Worm (Caenorhabditis elegans): ENCODE results near the gene W09G12.8.
A peak's percentile ranks its signal among the peaks of the same experiment; 100 is the strongest.

W09G12.8 gene

ce11 chrIV:1239686-1240085 is 13.7 kb downstream of the W09G12.8 start, which contains the start of gene F38A1.8 (continued):
- TF ChIP-seq alr-1 (tag; optimal IDR thresholded peaks at IDR 0.05) (no peak), peb-1 (tag; optimal IDR thresholded peaks at IDR 0.05) (no peak), dmd-4 (tag; optimal IDR thresholded peaks at IDR 0.05) (no peak), nhr-12 (tag; optimal IDR thresholded peaks at IDR 0.05) (no peak), ceh-82 (tag; optimal IDR thresholded peaks at IDR 0.05) (no peak), lin-13 (GFP tag; optimal IDR thresholded peaks at IDR 0.05) (no peak), skn-1 (tag; optimal IDR thresholded peaks at IDR 0.05) (no peak), sem-4 (tag; optimal IDR thresholded peaks at IDR 0.05) (no peak), nhr-129 (tag; optimal IDR thresholded peaks at IDR 0.05) (peak; percentile 65), ceh-16 (tag; optimal IDR thresholded peaks at IDR 0.05) (peak; percentile 5), gmeb-1 (tag; optimal IDR thresholded peaks at IDR 0.05) (peak; percentile 93), nhr-21 (tag; optimal IDR thresholded peaks at IDR 0.05) (peak; percentile 33), nhr-6 (tag; optimal IDR thresholded peaks at IDR 0.05) (no peak), fos-1 (tag; optimal IDR thresholded peaks at IDR 0.05) (peak; percentile 3), egl-27 (tag; optimal IDR thresholded peaks at IDR 0.05) (no peak), unc-39 (tag; optimal IDR thresholded peaks at IDR 0.05) (no peak), sma-3 (GFP tag; optimal IDR thresholded peaks at IDR 0.05) (peak; percentile 29), C34F6.9 (tag; optimal IDR thresholded peaks at IDR 0.05) (no peak), crh-2 (tag; optimal IDR thresholded peaks at IDR 0.05) (peak; percentile 82)

- no peak for TF ChIP-seq snpc-4 (tag; optimal IDR thresholded peaks at IDR 0.05)
- no peak for TF ChIP-seq elt-3 (tag; optimal IDR thresholded peaks at IDR 0.05)
- TF ChIP-seq lin-13 (GFP tag; optimal IDR thresholded peaks at IDR 0.05): no peak
- TF ChIP-seq elt-1 (tag; optimal IDR thresholded peaks at IDR 0.05): no peak
- no peak for TF ChIP-seq alr-1 (tag; optimal IDR thresholded peaks at IDR 0.05)
- TF ChIP-seq sem-4 (tag; optimal IDR thresholded peaks at IDR 0.05): no peak
- no peak for TF ChIP-seq nhr-21 (tag; optimal IDR thresholded peaks at IDR 0.05)
- no peak for TF ChIP-seq peb-1 (tag; optimal IDR thresholded peaks at IDR 0.05)
- TF ChIP-seq R02D3.7 (tag; optimal IDR thresholded peaks at IDR 0.05): no peak
- TF ChIP-seq lsy-2 (tag; optimal IDR thresholded peaks at IDR 0.05): no peak
- TF ChIP-seq mdl-1 (tag; optimal IDR thresholded peaks at IDR 0.05): no peak
- no peak for TF ChIP-seq aly-2 (tag; optimal IDR thresholded peaks at IDR 0.05)
- no peak for TF ChIP-seq nhr-11 (tag; optimal IDR thresholded peaks at IDR 0.05)
- no peak for TF ChIP-seq unc-62 (GFP tag; optimal IDR thresholded peaks at IDR 0.05)
- TF ChIP-seq skn-1 (tag; optimal IDR thresholded peaks at IDR 0.05): no peak
- no peak for TF ChIP-seq unc-55 (GFP tag; optimal IDR thresholded peaks at IDR 0.05)
- no peak for TF ChIP-seq nhr-12 (tag; optimal IDR thresholded peaks at IDR 0.05)
Observed at ce11 chrIV:1243295-1243694, 17.3 kb downstream of the W09G12.8 start, which contains the start of gene F38A1.15. TSS of gene F38A1.15 (minus strand) at chrIV:1243395.

- TF ChIP-seq aly-2 (tag; optimal IDR thresholded peaks at IDR 0.05) (no peak), nhr-77 (tag; optimal IDR thresholded peaks at IDR 0.05) (no peak), blmp-1 (tag; optimal IDR thresholded peaks at IDR 0.05; ENCODE audit: insufficient read depth) (no peak), nhr-6 (tag; optimal IDR thresholded peaks at IDR 0.05) (no peak), nhr-11 (tag; optimal IDR thresholded peaks at IDR 0.05) (no peak), lin-13 (GFP tag; optimal IDR thresholded peaks at IDR 0.05) (no peak), mbf-1 (tag; optimal IDR thresholded peaks at IDR 0.05) (no peak), lin-39 (tag; optimal IDR thresholded peaks at IDR 0.05) (no peak), ama-1 (optimal IDR thresholded peaks at IDR 0.05) (no peak), nhr-25 (tag; optimal IDR thresholded peaks at IDR 0.05) (no peak)
Observed at ce11 chrIV:1245244-1245643, 19.3 kb downstream of the W09G12.8 start, which contains the start of gene F38A1.9. TSS of gene F38A1.9 (minus strand) at chrIV:1245344.

- TF ChIP-seq ztf-1 (GFP tag; conservative IDR thresholded peaks at IDR 0.05): no peak
- peak; percentile 15 for TF ChIP-seq fos-1 (tag; optimal IDR thresholded peaks at IDR 0.05)
Observed at ce11 chrIV:1246762-1247436, 20.9 kb downstream of the W09G12.8 start, which contains the start of the genes clec-165 and F38A1.11. TSS of gene clec-165 (minus strand) at chrIV:1246886. TSS of gene F38A1.11 (plus strand) at chrIV:1247386.
